Worm (Caenorhabditis elegans) whole organism, midembryonic: ENCODE results near the gene F28B1.9.

Experiments
- T22C8.4 ChIP-seq: fragments of 200-800 bp; sonication (Bioruptor generic); IDR thresholded peaks from 2 replicates; pipeline ENCODE4 v1.3.6; 2022; ENCODE audit warnings: missing genetic modification characterization, missing compliant biosample characterization
- flt-1 ChIP-seq: fragments of 200-800 bp; sonication (Bioruptor generic); IDR thresholded peaks from 2 replicates; pipeline ENCODE4 v1.3.6; 2022; ENCODE audit warnings: missing genetic modification characterization, missing compliant biosample characterization
- klf-2 ChIP-seq: fragments of 200-800 bp; sonication (Bioruptor generic); conservative IDR thresholded peaks from 2 replicates; pipeline ENCODE4 v1.3.6; 2022; ENCODE audit warnings: missing genetic modification reagents, missing genetic modification characterization, missing compliant biosample characterization
- med-1 ChIP-seq: sonication (generic microtip); optimal IDR thresholded peaks from 2 replicates; lab custom pipeline; 2017; ENCODE audit warnings: missing genetic modification characterization, mild to moderate bottlenecking, missing compliant biosample characterization, antibody characterized with exemption, missing genetic modification reagents; ENCODE audit not compliant: insufficient read depth
- ref-1 ChIP-seq: fragments of 200-800 bp; sonication (Bioruptor generic); conservative IDR thresholded peaks from 2 replicates; pipeline ENCODE4 v1.3.6; 2022; ENCODE audit warnings: missing genetic modification reagents, missing genetic modification characterization, missing compliant biosample characterization
- ztf-29 ChIP-seq: fragments of 200-800 bp; sonication (Bioruptor generic); IDR thresholded peaks from 2 replicates; pipeline ENCODE4 v1.3.6; 2022; ENCODE audit warnings: missing genetic modification reagents, missing genetic modification characterization, missing compliant biosample characterization

DNA sequence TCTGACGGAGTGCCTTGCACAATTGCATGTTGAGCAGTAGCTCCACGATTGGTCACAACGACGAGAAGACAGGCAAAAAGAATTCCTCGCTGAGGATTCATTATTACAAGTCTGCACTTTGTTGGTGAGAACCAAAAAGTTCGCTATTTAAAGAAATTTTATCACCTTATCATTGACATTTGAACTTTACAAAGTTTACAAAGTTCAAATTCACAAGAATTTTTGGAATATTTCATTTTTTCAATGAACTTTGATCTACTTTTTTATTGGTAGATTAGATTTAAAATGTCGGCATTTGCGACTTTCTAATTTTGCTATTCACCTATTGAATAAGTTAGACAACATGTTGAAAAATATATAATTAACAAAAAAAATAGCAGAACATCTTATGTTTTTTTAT lies 35.4 kb upstream of the F28B1.9 start, which contains the start of gene F49H6.15:
- TF ChIP-seq ztf-29 (GFP tag; lab: Robert Waterston, UW) = no peak
- TF ChIP-seq ref-1 (GFP tag; lab: Robert Waterston, UW) = no peak
- TF ChIP-seq med-1 (GFP tag; lab: Kevin White, UChicago) = no peak
- TF ChIP-seq T22C8.4 (GFP tag; lab: Robert Waterston, UW) = no peak
- no peak for TF ChIP-seq flt-1 (GFP tag; lab: Robert Waterston, UW)
- no peak for TF ChIP-seq klf-2
